Worm (Caenorhabditis elegans): ENCODE measurements around the gene dhhc-4.

dhhc-4 gene

ce11 chrIII:9843715-9844114 is 23.9 kb downstream of the dhhc-4 start, which contains the start of gene K11H3.5:
TSS of gene K11H3.5 (plus strand) at chrIII:9843768.
- no peak for TF ChIP-seq ham-2 (GFP tag; optimal IDR thresholded peaks at IDR 0.05)
- TF ChIP-seq elt-3 (tag; optimal IDR thresholded peaks at IDR 0.05), result no peak
- TF ChIP-seq drap-1 (GFP tag; optimal IDR thresholded peaks at IDR 0.05), result no peak
- no peak for TF ChIP-seq sptf-1 (tag; optimal IDR thresholded peaks at IDR 0.05)
- no peak for TF ChIP-seq cnd-1 (tag; optimal IDR thresholded peaks at IDR 0.05)
- TF ChIP-seq pha-4 (tag; optimal IDR thresholded peaks at IDR 0.05), result no peak
- no peak for TF ChIP-seq blmp-1 (tag; optimal IDR thresholded peaks at IDR 0.05)
- no peak for TF ChIP-seq lin-32 (GFP tag; optimal IDR thresholded peaks at IDR 0.05)
- no peak for TF ChIP-seq nhr-12 (tag; optimal IDR thresholded peaks at IDR 0.05)
- no peak for TF ChIP-seq lin-13 (tag; optimal IDR thresholded peaks at IDR 0.05)
- no peak for TF ChIP-seq tbx-8 (GFP tag; optimal IDR thresholded peaks at IDR 0.05)
- no peak for TF ChIP-seq mep-1 (tag; optimal IDR thresholded peaks at IDR 0.05)

- TF ChIP-seq ztf-11 (tag; optimal IDR thresholded peaks at IDR 0.05) (no peak), elt-3 (tag; optimal IDR thresholded peaks at IDR 0.05) (no peak), sem-2 (GFP tag; optimal IDR thresholded peaks at IDR 0.05) (no peak), sptf-1 (tag; optimal IDR thresholded peaks at IDR 0.05) (no peak), pha-4 (tag; optimal IDR thresholded peaks at IDR 0.05) (no peak), bed-3 (GFP tag; optimal IDR thresholded peaks at IDR 0.05) (no peak), cnd-1 (tag; optimal IDR thresholded peaks at IDR 0.05) (no peak), lsy-2 (tag; optimal IDR thresholded peaks at IDR 0.05) (no peak), M03D4.4 (tag; optimal IDR thresholded peaks at IDR 0.05) (no peak), lin-32 (GFP tag; optimal IDR thresholded peaks at IDR 0.05) (no peak), nhr-12 (tag; optimal IDR thresholded peaks at IDR 0.05) (no peak), blmp-1 (tag; optimal IDR thresholded peaks at IDR 0.05) (no peak), nhr-2 (tag; optimal IDR thresholded peaks at IDR 0.05) (no peak), ceh-43 (GFP tag; optimal IDR thresholded peaks at IDR 0.05) (no peak), nhr-76 (tag; optimal IDR thresholded peaks at IDR 0.05) (no peak), elt-1 (tag; optimal IDR thresholded peaks at IDR 0.05; ENCODE audit: borderline replicate concordance, insufficient read depth) (no peak)
Measured at ce11 chrIII:9834888-9835287, 32.7 kb downstream of the dhhc-4 start, which contains the start of gene K11H3.8. TSS of gene K11H3.8 (plus strand) at chrIII:9835188.

DNA sequence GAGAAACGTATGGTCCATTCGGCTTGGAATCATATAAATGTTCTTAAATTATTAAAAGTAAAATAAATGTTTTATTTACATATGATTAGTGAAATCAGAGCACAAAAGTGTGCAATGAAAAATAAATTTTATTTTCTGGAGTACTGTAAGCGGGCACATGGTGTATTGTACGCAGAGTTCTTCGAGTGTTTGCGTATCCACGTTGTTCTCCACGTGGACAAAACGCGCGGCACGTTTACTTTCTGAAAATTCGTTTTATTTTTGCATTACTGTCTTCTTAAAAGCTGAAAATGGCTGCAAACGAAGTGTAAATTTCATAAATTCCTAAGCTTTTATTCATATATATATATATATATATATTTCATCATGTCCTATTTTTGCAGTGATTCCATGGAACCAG is 35.0 kb downstream of the dhhc-4 start:
- TF ChIP-seq lsy-2 (tag; optimal IDR thresholded peaks at IDR 0.05) (no peak), hlh-1 (tag; optimal IDR thresholded peaks at IDR 0.05) (no peak), elt-3 (tag; optimal IDR thresholded peaks at IDR 0.05) (no peak), pha-4 (tag; optimal IDR thresholded peaks at IDR 0.05) (no peak), tbx-8 (GFP tag; optimal IDR thresholded peaks at IDR 0.05) (no peak), ceh-39 (tag; optimal IDR thresholded peaks at IDR 0.05) (no peak), lin-13 (tag; optimal IDR thresholded peaks at IDR 0.05) (no peak), blmp-1 (tag; optimal IDR thresholded peaks at IDR 0.05) (no peak), cnd-1 (tag; optimal IDR thresholded peaks at IDR 0.05) (no peak), mep-1 (tag; optimal IDR thresholded peaks at IDR 0.05) (no peak), ham-2 (GFP tag; optimal IDR thresholded peaks at IDR 0.05) (no peak), nhr-237 (tag; optimal IDR thresholded peaks at IDR 0.05) (no peak), sptf-1 (tag; optimal IDR thresholded peaks at IDR 0.05) (no peak), zip-8 (tag; optimal IDR thresholded peaks at IDR 0.05) (no peak), drap-1 (GFP tag; optimal IDR thresholded peaks at IDR 0.05) (no peak), snpc-4 (tag; optimal IDR thresholded peaks at IDR 0.05) (no peak)

- no peak for TF ChIP-seq nhr-76 (tag; optimal IDR thresholded peaks at IDR 0.05)
- TF ChIP-seq ces-1 (GFP tag; optimal IDR thresholded peaks at IDR 0.05), result no peak
- no peak for TF ChIP-seq mep-1 (tag; optimal IDR thresholded peaks at IDR 0.05)
- TF ChIP-seq lin-13 (tag; optimal IDR thresholded peaks at IDR 0.05), result no peak
- TF ChIP-seq flh-1 (GFP tag; optimal IDR thresholded peaks at IDR 0.05), result no peak
- no peak for TF ChIP-seq nhr-12 (tag; optimal IDR thresholded peaks at IDR 0.05)
- no peak for TF ChIP-seq sptf-1 (tag; optimal IDR thresholded peaks at IDR 0.05)
- TF ChIP-seq blmp-1 (tag; optimal IDR thresholded peaks at IDR 0.05), result no peak
- TF ChIP-seq nhr-2 (tag; optimal IDR thresholded peaks at IDR 0.05), result no peak
- TF ChIP-seq unc-62 (GFP tag; optimal IDR thresholded peaks at IDR 0.05), result no peak
- no peak for TF ChIP-seq lsy-2 (tag; optimal IDR thresholded peaks at IDR 0.05)
- TF ChIP-seq ceh-83 (GFP tag; optimal IDR thresholded peaks at IDR 0.05), result no peak
Measured at ce11 chrIII:9830502-9830901, 37.1 kb downstream of the dhhc-4 start, which contains the start of gene ZK632.12. TSS of gene ZK632.12 (plus strand) at chrIII:9830802.
